Fruit fly (Drosophila melanogaster): ENCODE measurements around the gene CG5421.

Gene CG5421

DNA sequence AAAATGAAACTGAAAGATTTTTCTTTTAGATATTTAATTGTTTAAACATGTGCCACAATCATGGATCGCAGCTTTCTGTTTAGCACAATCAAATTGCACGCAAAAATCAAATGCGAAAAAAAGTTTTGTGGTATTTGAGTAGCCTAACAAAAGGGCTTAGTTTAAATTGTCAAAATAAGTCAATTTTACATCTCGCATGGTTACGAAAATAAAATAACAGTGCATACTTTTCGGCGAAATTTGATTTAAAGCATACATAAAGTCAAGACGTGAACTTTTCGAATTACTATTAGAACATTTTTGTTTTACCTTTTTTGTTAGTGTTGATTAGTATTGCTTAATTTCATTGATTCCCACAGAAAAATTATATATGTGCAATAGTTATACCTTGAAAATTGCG lies 7.1 kb upstream of the CG5421 start (continued):
- TF ChIP-seq Pdp1 (GFP tag; optimal IDR thresholded peaks at IDR 0.05) (no peak), sens (GFP tag) (no peak), gem (tag; optimal IDR thresholded peaks at IDR 0.05) (no peak), CG18011 (GFP tag; optimal IDR thresholded peaks at IDR 0.05) (no peak), sim (GFP tag; IDR thresholded peaks at IDR 0.05) (no peak), tll (GFP tag; optimal IDR thresholded peaks at IDR 0.05) (peak in 1 of 2 experiments; percentile 3), CG11398 (GFP tag; optimal IDR thresholded peaks at IDR 0.05) (no peak), CG2199 (GFP tag; IDR thresholded peaks at IDR 0.05) (peak; percentile 74; the same call in 1 of the 3 replicates), CG17912 (GFP tag; optimal IDR thresholded peaks at IDR 0.05) (no peak), trem (tag; optimal IDR thresholded peaks at IDR 0.05) (no peak), yki (optimal IDR thresholded peaks at IDR 0.05) (no peak), amos (GFP tag; IDR thresholded peaks at IDR 0.05; ENCODE audit: partially characterized antibody) (peak; percentile 42; the same call in 1 of the 2 replicates), cg (GFP tag; optimal IDR thresholded peaks at IDR 0.05) (no peak), CG14014 (GFP tag; IDR thresholded peaks at IDR 0.05) (no peak), CG7357 (GFP tag; IDR thresholded peaks at IDR 0.05) (no peak), Tbp (GFP tag; optimal IDR thresholded peaks at IDR 0.05) (no peak), fru (optimal IDR thresholded peaks at IDR 0.05) (no peak), CG15601 (tag; optimal IDR thresholded peaks at IDR 0.05) (no peak), Hand (GFP tag; optimal IDR thresholded peaks at IDR 0.05) (no peak), NC2β (GFP tag; optimal IDR thresholded peaks at IDR 0.05) (no peak), Ets97D (GFP tag; optimal IDR thresholded peaks at IDR 0.05) (no peak), CTCF (GFP tag; optimal IDR thresholded peaks at IDR 0.05) (peak; percentile 73), Hr78 (GFP tag; optimal IDR thresholded peaks at IDR 0.05) (no peak), kah (GFP tag; optimal IDR thresholded peaks at IDR 0.05) (no peak), D (optimal IDR thresholded peaks at IDR 0.05) (no peak), D (GFP tag; optimal IDR thresholded peaks at IDR 0.05) (no peak), Hmr (GFP tag; optimal IDR thresholded peaks at IDR 0.05) (no peak), Xbp1 (GFP tag; optimal IDR thresholded peaks at IDR 0.05) (no peak), Xrp1 (GFP tag; IDR thresholded peaks at IDR 0.05) (no peak), schlank (tag; optimal IDR thresholded peaks at IDR 0.05) (no peak), CG3281 (GFP tag; optimal IDR thresholded peaks at IDR 0.05) (no peak)

DNA sequence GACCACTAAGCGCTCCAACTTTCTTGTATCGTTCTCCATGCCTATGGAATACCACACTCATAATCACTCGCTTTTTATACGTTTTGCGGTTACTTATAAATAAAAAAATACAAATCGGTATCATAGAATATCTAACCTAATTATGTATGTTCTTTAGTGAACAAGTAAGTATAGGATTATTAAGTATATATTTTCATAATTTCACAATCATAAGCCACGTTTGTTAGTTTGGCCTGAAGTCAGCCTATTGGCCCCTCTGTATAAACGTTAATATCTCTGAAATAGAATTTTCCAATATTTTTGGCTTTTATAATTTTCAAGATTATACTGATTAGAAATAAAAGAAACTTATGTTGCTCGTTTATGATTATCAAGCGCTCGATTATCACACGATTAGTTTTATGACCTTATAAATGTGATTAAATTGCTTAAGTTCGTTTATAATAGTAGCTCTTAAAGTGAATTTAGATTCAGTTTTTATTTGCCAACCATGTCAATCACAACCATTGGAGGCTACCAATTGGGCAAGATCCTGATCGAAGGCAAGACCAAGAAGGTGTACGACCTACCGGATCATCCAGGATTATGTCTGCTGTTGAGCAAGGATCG lies 5.4 kb upstream of the CG5421 start, which contains the start of gene CG5418:
CG5418 (minus strand) TSS at position 51 of the 609 bp plus-strand sequence.
- TF ChIP-seq sd (tag; optimal IDR thresholded peaks at IDR 0.05) (peak; percentile 0), ind (GFP tag; optimal IDR thresholded peaks at IDR 0.05) (no peak), exex (tag; optimal IDR thresholded peaks at IDR 0.05) (peak; percentile 95)

DNA sequence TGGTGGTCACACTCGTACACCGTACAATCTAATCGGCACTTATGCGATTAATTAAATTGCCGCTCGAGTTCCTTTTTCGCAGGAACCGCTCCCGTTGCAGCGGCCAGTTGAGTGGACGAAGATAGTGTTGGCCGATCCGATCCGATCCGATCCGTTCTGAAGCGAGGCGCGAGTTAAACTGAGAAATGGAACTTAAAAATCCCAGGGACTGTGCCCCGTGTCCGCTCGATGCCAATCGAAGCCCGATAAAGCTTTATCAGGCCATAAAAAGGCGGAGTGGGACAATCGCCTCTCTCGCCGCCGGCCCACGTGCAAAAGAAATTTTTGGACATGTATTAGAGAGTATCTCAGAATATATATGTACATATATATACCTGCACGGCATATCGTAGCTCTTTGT lies 2.2 kb downstream of the CG5421 start, which contains the start of gene Oatp33Ea:
Oatp33Ea (minus strand) TSS at position 182 of the 400 bp plus-strand sequence.
- TF ChIP-seq Bgb (GFP tag; IDR thresholded peaks at IDR 0.05; ENCODE audit: partially characterized antibody), result peak; percentile 39; the same call in 1 of the 2 replicates
- peak; percentile 98 for TF ChIP-seq exex (tag; optimal IDR thresholded peaks at IDR 0.05)
- TF ChIP-seq CG15073 (GFP tag; optimal IDR thresholded peaks at IDR 0.05), result no peak
- TF ChIP-seq CG15479 (GFP tag; optimal IDR thresholded peaks at IDR 0.05), result no peak
- TF ChIP-seq pfk (GFP tag; optimal IDR thresholded peaks at IDR 0.05), result peak; percentile 78
- TF ChIP-seq CG11247 (GFP tag; IDR thresholded peaks at IDR 0.05), result no peak
- no peak for TF ChIP-seq eve (GFP tag; optimal IDR thresholded peaks at IDR 0.05)
- TF ChIP-seq Eip74EF (GFP tag; optimal IDR thresholded peaks at IDR 0.05), result no peak
- TF ChIP-seq CG8359 (GFP tag; optimal IDR thresholded peaks at IDR 0.05; ENCODE audit: borderline replicate concordance), result no peak
- TF ChIP-seq Dad (GFP tag; optimal IDR thresholded peaks at IDR 0.05), result no peak
- TF ChIP-seq Usf (GFP tag; optimal IDR thresholded peaks at IDR 0.05), result no peak
- no peak for TF ChIP-seq ranshi (GFP tag; IDR thresholded peaks at IDR 0.05)
- TF ChIP-seq sug (tag; optimal IDR thresholded peaks at IDR 0.05), result peak; percentile 73
- TF ChIP-seq CG34376 (GFP tag; optimal IDR thresholded peaks at IDR 0.05), result peak; percentile 96
- TF ChIP-seq z (GFP tag; IDR thresholded peaks at IDR 0.05), result peak; percentile 61; the same call in 2 of the 3 replicates
- TF ChIP-seq Gsc (GFP tag; IDR thresholded peaks at IDR 0.05), result no peak
- TF ChIP-seq CG6813 (GFP tag; optimal IDR thresholded peaks at IDR 0.05), result no peak

Measured in whole organism, embryonic.